Fruit fly (Drosophila melanogaster): Measurements from ENCODE around the gene pho.

- TF ChIP-seq CG8119 (GFP tag; IDR thresholded peaks at IDR 0.05) (no peak), CG4318 (GFP tag; optimal IDR thresholded peaks at IDR 0.05) (no peak), Hr38 (GFP tag; optimal IDR thresholded peaks at IDR 0.05) (no peak), Lpt (GFP tag; optimal IDR thresholded peaks at IDR 0.05) (no peak)
Measured at dm6 chr4:1162058-1162457, 19.4 kb downstream of the pho start, which contains the start of gene CG32017.

Data from whole organism, prepupa.